Worm (Caenorhabditis elegans) whole organism, L2 larva: ENCODE measurements around the gene daam-1.

ENCODE experiments used
- C34F6.9 ChIP-seq: fragments of 150-350 bp; optimal IDR thresholded peaks from 2 replicates; lab custom pipeline; 2014; ENCODE audit warnings: missing biosample characterization, missing genetic modification characterization
- F13H6.1 ChIP-seq: sonication (generic microtip); optimal IDR thresholded peaks from 2 replicates; lab custom pipeline; 2016; ENCODE audit warnings: missing genetic modification characterization, missing compliant biosample characterization
- R02D3.7 ChIP-seq: fragments of 150-350 bp; optimal IDR thresholded peaks from 2 replicates; lab custom pipeline; 2014; ENCODE audit warnings: missing biosample characterization, missing genetic modification characterization
- Y55F3AM.14 ChIP-seq: fragments of 200-800 bp; sonication (Bioruptor generic); optimal IDR thresholded peaks from 2 replicates; lab custom pipeline; 2018; ENCODE audit warnings: mild to moderate bottlenecking, missing genetic modification characterization, missing compliant biosample characterization
- ZK546.5 ChIP-seq: sonication (generic microtip); optimal IDR thresholded peaks from 2 replicates; lab custom pipeline; 2017; ENCODE audit warnings: missing biosample characterization, missing genetic modification characterization
- alr-1 ChIP-seq: fragments of 150-350 bp; optimal IDR thresholded peaks from 2 replicates; lab custom pipeline; 2014; ENCODE audit warnings: missing biosample characterization, missing genetic modification characterization
- aly-2 ChIP-seq: fragments of 150-350 bp; optimal IDR thresholded peaks from 2 replicates; lab custom pipeline; 2014; ENCODE audit warnings: missing biosample characterization, missing genetic modification characterization
- ama-1 ChIP-seq: fragments of 150-350 bp; optimal IDR thresholded peaks from 2 replicates; lab custom pipeline; 2018; ENCODE audit warnings: inconsistent platforms
- blmp-1 ChIP-seq: sonication (generic microtip); optimal IDR thresholded peaks from 2 replicates; lab custom pipeline; 2017; ENCODE audit warnings: missing genetic modification characterization, mild to moderate bottlenecking, missing compliant biosample characterization, antibody characterized with exemption, moderate library complexity; ENCODE audit not compliant: insufficient read depth
- ceh-16 ChIP-seq: fragments of 150-350 bp; optimal IDR thresholded peaks from 2 replicates; lab custom pipeline; 2014; ENCODE audit warnings: missing biosample characterization, missing genetic modification characterization
- ceh-82 ChIP-seq: fragments of 150-350 bp; optimal IDR thresholded peaks from 2 replicates; lab custom pipeline; 2014; ENCODE audit warnings: missing biosample characterization, missing genetic modification characterization
- crh-2 ChIP-seq: sonication (generic microtip); optimal IDR thresholded peaks from 2 replicates; lab custom pipeline; 2017; ENCODE audit warnings: missing biosample characterization, missing genetic modification characterization
- dmd-4 ChIP-seq: sonication (generic microtip); optimal IDR thresholded peaks from 2 replicates; lab custom pipeline; 2017; ENCODE audit warnings: missing biosample characterization, missing genetic modification characterization
- egl-27 ChIP-seq: sonication (generic microtip); optimal IDR thresholded peaks from 3 replicates; lab custom pipeline; 2017; ENCODE audit warnings: missing biosample characterization, missing genetic modification reagents, missing genetic modification characterization
- elt-1 ChIP-seq: fragments of 150-350 bp; optimal IDR thresholded peaks from 2 replicates; lab custom pipeline; 2014; ENCODE audit warnings: missing biosample characterization, missing genetic modification characterization
- elt-3 ChIP-seq: sonication (generic microtip); optimal IDR thresholded peaks from 2 replicates; lab custom pipeline; 2017; ENCODE audit warnings: missing biosample characterization, missing genetic modification characterization
- gmeb-1 ChIP-seq: fragments of 150-350 bp; optimal IDR thresholded peaks from 2 replicates; lab custom pipeline; 2014; ENCODE audit warnings: missing biosample characterization, missing genetic modification characterization
- lin-11 ChIP-seq: fragments of 150-350 bp; sonication (generic microtip); optimal IDR thresholded peaks from 2 replicates; lab custom pipeline; 2014; ENCODE audit warnings: missing biosample characterization, missing genetic modification characterization, inconsistent platforms, mixed read lengths
- lin-13 ChIP-seq: fragments of 150-350 bp; optimal IDR thresholded peaks from 2 replicates; lab custom pipeline; 2014; ENCODE audit warnings: missing biosample characterization, missing genetic modification reagents, missing genetic modification characterization
- lin-39 ChIP-seq: fragments of 150-350 bp; optimal IDR thresholded peaks from 2 replicates; lab custom pipeline; 2014; ENCODE audit warnings: missing biosample characterization, missing genetic modification reagents, missing genetic modification characterization
- lsy-2 ChIP-seq, 2 experiments: fragments of 150-350 bp in 1 of 2; sonication (generic microtip) in 1 of 2; optimal IDR thresholded peaks; 2 replicates each; lab custom pipeline; 2014 to 2017; ENCODE audit warnings: missing biosample characterization in 2 of 2, missing genetic modification characterization in 2 of 2
- mab-5 ChIP-seq: fragments of 150-350 bp; optimal IDR thresholded peaks from 2 replicates; lab custom pipeline; 2014; ENCODE audit warnings: missing biosample characterization, missing genetic modification characterization
- mbf-1 ChIP-seq: sonication (generic microtip); optimal IDR thresholded peaks from 2 replicates; lab custom pipeline; 2017; ENCODE audit warnings: missing biosample characterization, missing genetic modification characterization
- mdl-1 ChIP-seq, 2 experiments: fragments of 150-350 bp in 1 of 2; sonication (generic microtip) in 1 of 2; optimal IDR thresholded peaks; 2 replicates each; lab custom pipeline; 2017; ENCODE audit warnings: missing biosample characterization in 2 of 2, missing genetic modification characterization in 2 of 2
- nhr-10 ChIP-seq: sonication (generic microtip); optimal IDR thresholded peaks from 2 replicates; lab custom pipeline; 2017; ENCODE audit warnings: missing biosample characterization, missing genetic modification characterization
- nhr-11 ChIP-seq: fragments of 150-350 bp; optimal IDR thresholded peaks from 2 replicates; lab custom pipeline; 2014; ENCODE audit warnings: missing biosample characterization, missing genetic modification characterization
- nhr-12 ChIP-seq: fragments of 150-350 bp; optimal IDR thresholded peaks from 2 replicates; lab custom pipeline; 2014; ENCODE audit warnings: missing biosample characterization, missing genetic modification characterization
- nhr-129 ChIP-seq: fragments of 150-350 bp; optimal IDR thresholded peaks from 2 replicates; lab custom pipeline; 2014; ENCODE audit warnings: missing biosample characterization, missing genetic modification characterization
- nhr-21 ChIP-seq: fragments of 150-350 bp; optimal IDR thresholded peaks from 2 replicates; lab custom pipeline; 2014; ENCODE audit warnings: missing biosample characterization, missing genetic modification characterization
- nhr-23 ChIP-seq: fragments of 150-350 bp; optimal IDR thresholded peaks from 2 replicates; lab custom pipeline; 2014; ENCODE audit warnings: missing biosample characterization, missing genetic modification reagents, missing genetic modification characterization
- nhr-237 ChIP-seq: fragments of 150-350 bp; optimal IDR thresholded peaks from 2 replicates; lab custom pipeline; 2014; ENCODE audit warnings: missing biosample characterization, missing genetic modification characterization
- nhr-25 ChIP-seq: fragments of 150-350 bp; sonication (generic microtip); optimal IDR thresholded peaks from 3 replicates; lab custom pipeline; 2014; ENCODE audit warnings: missing biosample characterization, missing genetic modification characterization
- nhr-6 ChIP-seq: fragments of 150-350 bp; optimal IDR thresholded peaks from 2 replicates; lab custom pipeline; 2014; ENCODE audit warnings: missing biosample characterization, missing genetic modification characterization
- nhr-77 ChIP-seq: fragments of 150-350 bp; optimal IDR thresholded peaks from 2 replicates; lab custom pipeline; 2014; ENCODE audit warnings: missing biosample characterization, missing genetic modification characterization
- peb-1 ChIP-seq: fragments of 150-350 bp; optimal IDR thresholded peaks from 2 replicates; lab custom pipeline; 2014; ENCODE audit warnings: missing biosample characterization, missing genetic modification characterization
- skn-1 ChIP-seq: sonication (generic microtip); optimal IDR thresholded peaks from 2 replicates; lab custom pipeline; 2017; ENCODE audit warnings: missing biosample characterization, missing genetic modification characterization
- sma-3 ChIP-seq: sonication (generic microtip); optimal IDR thresholded peaks from 2 replicates; lab custom pipeline; 2016; ENCODE audit warnings: missing genetic modification reagents, missing genetic modification characterization, missing compliant biosample characterization
- sma-9 ChIP-seq, 2 experiments: fragments of 150-350 bp in 1 of 2; sonication (generic microtip) in 1 of 2; optimal IDR thresholded peaks; 2 replicates each; lab custom pipeline; 2014 to 2016; ENCODE audit warnings: missing genetic modification characterization in 2 of 2, mild to moderate bottlenecking in 1 of 2, missing biosample characterization in 1 of 2, missing compliant biosample characterization in 1 of 2, missing genetic modification reagents in 1 of 2, moderate library complexity in 1 of 2
- snpc-4 ChIP-seq: fragments of 150-350 bp; optimal IDR thresholded peaks from 2 replicates; lab custom pipeline; 2014; ENCODE audit warnings: missing biosample characterization, missing genetic modification characterization
- unc-39 ChIP-seq: fragments of 150-350 bp; optimal IDR thresholded peaks from 2 replicates; lab custom pipeline; 2014; ENCODE audit warnings: missing biosample characterization, missing genetic modification characterization
- unc-55 ChIP-seq: fragments of 150-350 bp; sonication (generic microtip); optimal IDR thresholded peaks from 3 replicates; lab custom pipeline; 2014; ENCODE audit warnings: missing biosample characterization, missing genetic modification reagents, missing genetic modification characterization
- unc-62 ChIP-seq: fragments of 150-350 bp; optimal IDR thresholded peaks from 2 replicates; lab custom pipeline; 2014; ENCODE audit warnings: missing biosample characterization, missing genetic modification reagents, missing genetic modification characterization
- zag-1 ChIP-seq: fragments of 150-350 bp; optimal IDR thresholded peaks from 2 replicates; lab custom pipeline; 2014; ENCODE audit warnings: missing biosample characterization, missing genetic modification characterization
- ztf-1 ChIP-seq: fragments of 200-800 bp; sonication (Bioruptor generic); conservative IDR thresholded peaks from 2 replicates; pipeline ENCODE4 v1.3.6; 2022; ENCODE audit warnings: missing genetic modification characterization, missing compliant biosample characterization
- ztf-11 ChIP-seq: sonication (generic microtip); optimal IDR thresholded peaks from 2 replicates; lab custom pipeline; 2017; ENCODE audit warnings: missing biosample characterization, missing genetic modification characterization
- ztf-4 ChIP-seq: fragments of 150-350 bp; optimal IDR thresholded peaks from 2 replicates; lab custom pipeline; 2014; ENCODE audit warnings: missing biosample characterization, missing genetic modification characterization

Gene daam-1

ce11 chrV:63887-64286 is 19.7 kb downstream of the daam-1 start:
- TF ChIP-seq blmp-1 (tag; lab: Kevin White, UChicago) (no peak), gmeb-1 (tag; lab: Kevin White, UChicago) (no peak), nhr-12 (no peak), unc-39 (tag; lab: Kevin White, UChicago) (no peak), peb-1 (tag; lab: Kevin White, UChicago) (no peak), nhr-23 (tag; lab: Kevin White, UChicago) (no peak), lin-39 (tag; lab: Kevin White, UChicago) (no peak), nhr-11 (tag; lab: Kevin White, UChicago) (no peak), egl-27 (tag; lab: Kevin White, UChicago) (no peak), unc-62 (no peak)

ce11 chrV:58971-59370 is 24.7 kb downstream of the daam-1 start, which contains the start of gene cyp-29A3:
Gene cyp-29A3, plus strand, starts transcription at chrV:59239.
- TF ChIP-seq ceh-82 (tag; lab: Kevin White, UChicago) (no peak), ztf-1 (no peak), sma-3 (GFP tag; lab: Kevin White, UChicago) (no peak), nhr-77 (tag; lab: Kevin White, UChicago) (no peak)

ce11 chrV:55946-56345 is 27.7 kb downstream of the daam-1 start, which contains the start of gene srt-52:
Gene srt-52, minus strand, starts transcription at chrV:56046.
- TF ChIP-seq mdl-1 (tag; optimal IDR thresholded peaks at IDR 0.05; lab: Kevin White, UChicago) (no peak), nhr-10 (tag; lab: Kevin White, UChicago) (no peak), mbf-1 (tag; lab: Kevin White, UChicago) (no peak), ztf-11 (tag; lab: Kevin White, UChicago) (no peak)
- TF ChIP-seq, all 48 proteins: peak for 0

- TF ChIP-seq gmeb-1 (tag; lab: Kevin White, UChicago), result peak; percentile 62
- peak; percentile 47 for TF ChIP-seq Y55F3AM.14
- peak; percentile 60 for TF ChIP-seq unc-55 (GFP tag; lab: Kevin White, UChicago)
- no peak for TF ChIP-seq ama-1 (lab: Kevin White, UChicago)
- TF ChIP-seq egl-27 (tag; lab: Kevin White, UChicago), result no peak
- peak; percentile 8 for TF ChIP-seq C34F6.9 (tag; lab: Kevin White, UChicago)
- no peak for TF ChIP-seq elt-1
- TF ChIP-seq skn-1 (tag; lab: Kevin White, UChicago), result no peak
- TF ChIP-seq nhr-25 (tag; lab: Kevin White, UChicago), result peak; percentile 19
- no peak for TF ChIP-seq mbf-1 (tag; lab: Kevin White, UChicago)
- TF ChIP-seq lin-39 (tag; lab: Kevin White, UChicago), result no peak
- no peak for TF ChIP-seq mdl-1 (tag; optimal IDR thresholded peaks at IDR 0.05; lab: Kevin White, UChicago)
- no peak for TF ChIP-seq lin-13 (GFP tag; lab: Kevin White, UChicago)
- TF ChIP-seq blmp-1 (tag; lab: Kevin White, UChicago), result no peak
- no peak for TF ChIP-seq alr-1 (tag; lab: Kevin White, UChicago)
- TF ChIP-seq sma-9 (GFP tag; optimal IDR thresholded peaks at IDR 0.05; lab: Kevin White, UChicago), result peak; percentile 48
- no peak for TF ChIP-seq sma-9 (tag; optimal IDR thresholded peaks at IDR 0.05; lab: Kevin White, UChicago)
- no peak for TF ChIP-seq zag-1 (tag; lab: Kevin White, UChicago)
- no peak for TF ChIP-seq unc-62
- TF ChIP-seq dmd-4, result no peak
- TF ChIP-seq nhr-23 (tag; lab: Kevin White, UChicago), result no peak
- no peak for TF ChIP-seq elt-3 (tag; lab: Kevin White, UChicago)
- no peak for TF ChIP-seq snpc-4
- no peak for TF ChIP-seq nhr-11 (tag; lab: Kevin White, UChicago)
- TF ChIP-seq nhr-10 (tag; lab: Kevin White, UChicago), result no peak
- no peak for TF ChIP-seq peb-1 (tag; lab: Kevin White, UChicago)
- no peak for TF ChIP-seq ZK546.5 (tag; lab: Kevin White, UChicago)
- TF ChIP-seq ztf-1, result no peak
- peak; percentile 1 for TF ChIP-seq nhr-21 (tag; lab: Kevin White, UChicago)
- no peak for TF ChIP-seq ceh-16
- TF ChIP-seq lsy-2 (tag; optimal IDR thresholded peaks at IDR 0.05; lab: Kevin White, UChicago), result no peak
- no peak for TF ChIP-seq ztf-11 (tag; lab: Kevin White, UChicago)
- TF ChIP-seq mab-5 (tag; lab: Kevin White, UChicago), result no peak
- no peak for TF ChIP-seq ceh-82 (tag; lab: Kevin White, UChicago)
- peak; percentile 37 for TF ChIP-seq F13H6.1
- no peak for TF ChIP-seq nhr-6 (tag; lab: Kevin White, UChicago)
- TF ChIP-seq R02D3.7 (tag; lab: Kevin White, UChicago), result no peak
- no peak for TF ChIP-seq nhr-77 (tag; lab: Kevin White, UChicago)
- no peak for TF ChIP-seq lin-11 (tag; lab: Kevin White, UChicago)
- TF ChIP-seq crh-2 (tag; lab: Kevin White, UChicago), result peak; percentile 23
- peak; percentile 67 for TF ChIP-seq nhr-129 (tag; lab: Kevin White, UChicago)
- no peak for TF ChIP-seq aly-2 (tag; lab: Kevin White, UChicago)
- TF ChIP-seq sma-3 (GFP tag; lab: Kevin White, UChicago), result no peak
- TF ChIP-seq nhr-237, result no peak
- no peak for TF ChIP-seq ztf-4 (tag; lab: Kevin White, UChicago)
Measured at ce11 chrV:53286-53685, 30.3 kb downstream of the daam-1 start.
